Worm (Caenorhabditis elegans) whole organism, late embryonic: Measurements from ENCODE around the gene clec-78.

Experiments
- F13H6.1 ChIP-seq: sonication (generic microtip); optimal IDR thresholded peaks from 2 replicates; lab custom pipeline; 2016; ENCODE audit warnings: missing genetic modification characterization, missing compliant biosample characterization
- fax-1 ChIP-seq: sonication (generic microtip); optimal IDR thresholded peaks from 2 replicates; lab custom pipeline; 2016; ENCODE audit warnings: missing genotype, missing genetic modification characterization, missing compliant biosample characterization
- nhr-11 ChIP-seq: fragments of 150-350 bp; optimal IDR thresholded peaks from 2 replicates; lab custom pipeline; 2014; ENCODE audit warnings: missing biosample characterization, missing genetic modification characterization
- pag-3 ChIP-seq: sonication (generic microtip); optimal IDR thresholded peaks from 2 replicates; lab custom pipeline; 2016; ENCODE audit warnings: missing compliant biosample characterization, missing genetic modification characterization, borderline replicate concordance
- pqm-1 ChIP-seq: sonication (generic microtip); optimal IDR thresholded peaks from 2 replicates; lab custom pipeline; 2016; ENCODE audit warnings: missing genetic modification characterization, missing compliant biosample characterization
- sox-4 ChIP-seq: sonication (generic microtip); optimal IDR thresholded peaks from 2 replicates; lab custom pipeline; 2017; ENCODE audit warnings: mild to moderate bottlenecking, missing genetic modification characterization, inconsistent platforms, missing compliant biosample characterization
- tbx-2 ChIP-seq: sonication (generic microtip); optimal IDR thresholded peaks from 2 replicates; lab custom pipeline; 2016; ENCODE audit warnings: missing genetic modification characterization, missing compliant biosample characterization

DNA sequence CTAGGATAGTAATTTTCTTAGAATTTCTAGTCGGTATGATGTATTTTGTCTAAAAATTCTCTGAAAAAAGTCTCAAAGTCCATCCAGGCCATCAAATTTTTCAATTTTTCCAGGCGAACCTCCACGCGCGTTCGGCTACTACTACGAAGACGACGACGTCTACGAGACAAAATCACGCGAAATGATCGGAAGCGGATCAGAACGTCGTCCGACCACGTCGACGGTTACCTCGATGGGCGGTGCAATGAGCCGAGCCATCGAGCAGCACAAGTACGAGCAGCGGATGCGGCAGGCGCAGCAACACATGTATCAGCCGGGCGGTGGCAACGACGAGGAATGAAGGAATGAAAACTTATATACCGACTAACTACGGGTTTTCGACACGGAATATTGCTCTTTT lies 24.7 kb downstream of the clec-78 start:
- TF ChIP-seq nhr-11 (tag; lab: Kevin White, UChicago), result no peak
- TF ChIP-seq pqm-1 (tag; lab: Kevin White, UChicago), result no peak
- no peak for TF ChIP-seq F13H6.1
- TF ChIP-seq tbx-2, result no peak
- no peak for TF ChIP-seq fax-1 (tag; lab: Kevin White, UChicago)
- TF ChIP-seq pag-3 (tag; lab: Kevin White, UChicago), result no peak
- TF ChIP-seq sox-4, result no peak
